Worm (Caenorhabditis elegans): ENCODE results near the gene ZK643.2.
A peak's percentile ranks its signal among the peaks of the same experiment; 100 is the strongest.

Gene ZK643.2

ce11 chrIII:8983135-8983534 lies 26.8 kb downstream of the ZK643.2 start:
- no peak for TF ChIP-seq sea-2 (GFP tag; optimal IDR thresholded peaks at IDR 0.05)
- peak; percentile 36 for TF ChIP-seq nhr-23 (tag; optimal IDR thresholded peaks at IDR 0.05)
- no peak for TF ChIP-seq unc-62 (GFP tag; optimal IDR thresholded peaks at IDR 0.05)
- TF ChIP-seq nhr-25 (tag; optimal IDR thresholded peaks at IDR 0.05) = peak; percentile 69
- no peak for TF ChIP-seq ceh-9 (tag; optimal IDR thresholded peaks at IDR 0.05)
- TF ChIP-seq nhr-43 (tag; optimal IDR thresholded peaks at IDR 0.05; ENCODE audit: poor library complexity, severe bottlenecking) = peak; percentile 16
- TF ChIP-seq ama-1 (optimal IDR thresholded peaks at IDR 0.05) = peak; percentile 32
- TF ChIP-seq nfya-1 (tag; optimal IDR thresholded peaks at IDR 0.05; ENCODE audit: insufficient read depth) = no peak
- no peak for TF ChIP-seq nhr-76 (tag; optimal IDR thresholded peaks at IDR 0.05)
- TF ChIP-seq lin-39 (tag; optimal IDR thresholded peaks at IDR 0.05) = peak; percentile 25

ce11 chrIII:8983811-8984210 lies 27.5 kb downstream of the ZK643.2 start:
- TF ChIP-seq nhr-25 (tag; optimal IDR thresholded peaks at IDR 0.05) (no peak), elt-3 (tag; optimal IDR thresholded peaks at IDR 0.05) (peak in 2 of 3 experiments; percentile 36 to 84), ztf-4 (tag; optimal IDR thresholded peaks at IDR 0.05) (no peak), elt-2 (tag; optimal IDR thresholded peaks at IDR 0.05) (peak; percentile 1), nhr-23 (tag; optimal IDR thresholded peaks at IDR 0.05) (peak; percentile 67), elt-1 (tag; optimal IDR thresholded peaks at IDR 0.05) (no peak), jun-1 (tag; optimal IDR thresholded peaks at IDR 0.05) (peak; percentile 35), skn-1 (tag; optimal IDR thresholded peaks at IDR 0.05) (peak; percentile 48), pqm-1 (tag; optimal IDR thresholded peaks at IDR 0.05) (peak; percentile 15), ama-1 (optimal IDR thresholded peaks at IDR 0.05) (peak; percentile 59), nhr-43 (tag; optimal IDR thresholded peaks at IDR 0.05; ENCODE audit: poor library complexity, severe bottlenecking) (peak; percentile 48), nhr-77 (tag; optimal IDR thresholded peaks at IDR 0.05) (no peak)

DNA sequence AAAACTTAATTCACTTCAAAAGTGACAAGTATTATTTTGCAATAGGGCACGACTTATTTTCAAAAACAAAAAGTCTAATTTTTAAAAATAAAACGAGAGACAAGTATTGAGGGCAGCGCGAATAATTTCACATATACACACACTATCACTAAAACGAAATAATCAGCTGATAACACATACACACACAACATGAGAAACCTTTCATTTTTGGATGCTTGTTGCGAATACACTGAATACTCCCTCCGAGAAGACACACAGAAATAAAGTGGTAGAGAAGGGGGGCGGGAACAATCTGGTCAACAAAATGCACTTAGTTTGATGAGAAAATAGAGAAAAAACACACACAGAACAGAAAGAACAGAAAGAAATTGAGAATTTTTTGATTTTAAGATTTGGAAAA lies 28.1 kb downstream of the ZK643.2 start:
- TF ChIP-seq elt-2 (tag; optimal IDR thresholded peaks at IDR 0.05) = peak; percentile 45
- TF ChIP-seq pqm-1 (tag; optimal IDR thresholded peaks at IDR 0.05) = peak; percentile 4
- TF ChIP-seq ceh-9 (tag; optimal IDR thresholded peaks at IDR 0.05) = no peak

DNA sequence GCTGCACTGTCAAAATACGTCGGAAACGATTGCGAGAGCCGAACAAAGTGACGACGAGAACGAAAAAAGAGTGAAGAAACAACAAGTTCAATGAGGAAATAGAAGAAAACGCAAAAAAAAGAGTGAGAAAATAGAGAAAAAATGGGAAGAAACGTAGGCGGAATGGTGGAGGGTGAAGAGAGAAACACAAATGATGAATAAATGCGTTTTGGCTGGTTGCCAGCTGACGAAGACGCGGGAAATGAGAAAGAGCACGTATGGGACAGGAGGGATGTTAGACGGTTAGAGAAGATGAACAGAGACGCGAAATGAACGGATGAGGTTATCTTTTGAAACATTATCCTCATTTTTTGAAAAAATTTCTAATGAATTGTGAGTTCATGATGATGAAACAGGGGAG lies 28.6 kb downstream of the ZK643.2 start:
- TF ChIP-seq nhr-25 (tag; optimal IDR thresholded peaks at IDR 0.05) (peak; percentile 54), ZK546.5 (tag; optimal IDR thresholded peaks at IDR 0.05) (no peak), lsy-12 (tag; optimal IDR thresholded peaks at IDR 0.05) (peak; percentile 11), nhr-76 (tag; optimal IDR thresholded peaks at IDR 0.05) (no peak), egl-5 (tag; optimal IDR thresholded peaks at IDR 0.05) (peak; percentile 86), elt-1 (tag; optimal IDR thresholded peaks at IDR 0.05) (no peak), mdl-1 (tag; optimal IDR thresholded peaks at IDR 0.05) (no peak), hmg-11 (tag; optimal IDR thresholded peaks at IDR 0.05) (peak; percentile 39), tbx-2 (tag; optimal IDR thresholded peaks at IDR 0.05) (peak; percentile 9), snpc-4 (tag; optimal IDR thresholded peaks at IDR 0.05) (peak; percentile 46), lin-15B (tag; optimal IDR thresholded peaks at IDR 0.05) (peak; percentile 32), fkh-10 (GFP tag; optimal IDR thresholded peaks at IDR 0.05) (peak; percentile 7), skn-1 (tag; optimal IDR thresholded peaks at IDR 0.05) (no peak), nhr-12 (tag; optimal IDR thresholded peaks at IDR 0.05) (no peak), sea-2 (GFP tag; optimal IDR thresholded peaks at IDR 0.05) (no peak), fkh-2 (tag; optimal IDR thresholded peaks at IDR 0.05) (no peak), R02D3.7 (tag; optimal IDR thresholded peaks at IDR 0.05) (peak; percentile 2), ceh-82 (tag; optimal IDR thresholded peaks at IDR 0.05) (no peak), pha-4 (tag; optimal IDR thresholded peaks at IDR 0.05) (peak; percentile 74), lin-39 (tag; optimal IDR thresholded peaks at IDR 0.05) (peak; percentile 61), elt-2 (tag; optimal IDR thresholded peaks at IDR 0.05) (peak; percentile 31), nhr-23 (tag; optimal IDR thresholded peaks at IDR 0.05) (peak; percentile 40), nfya-1 (tag; optimal IDR thresholded peaks at IDR 0.05; ENCODE audit: insufficient read depth) (peak; percentile 85), aly-2 (tag; optimal IDR thresholded peaks at IDR 0.05) (no peak), jun-1 (tag; optimal IDR thresholded peaks at IDR 0.05) (peak; percentile 38), ceh-16 (tag; optimal IDR thresholded peaks at IDR 0.05) (no peak), nhr-28 (tag; optimal IDR thresholded peaks at IDR 0.05) (no peak)

DNA sequence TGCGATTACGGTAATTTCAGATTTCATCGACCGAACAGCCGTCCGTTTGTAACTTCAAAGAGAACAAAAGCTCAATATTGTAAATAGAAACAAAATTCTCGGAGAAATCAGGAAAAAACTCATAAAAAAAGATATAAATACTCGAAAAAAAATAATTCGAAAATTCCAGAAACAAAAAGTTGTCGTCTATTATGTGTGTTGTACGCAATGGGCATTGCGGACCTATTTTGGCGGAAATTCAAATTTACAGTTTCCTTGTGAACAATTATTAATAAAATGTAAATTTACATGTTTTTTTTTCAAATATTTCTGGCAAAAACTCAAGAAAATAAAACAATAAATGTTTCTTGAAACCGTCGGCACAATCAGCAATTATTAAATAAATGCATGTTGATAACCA lies 29.1 kb downstream of the ZK643.2 start:
- no peak for TF ChIP-seq nhr-28 (tag; optimal IDR thresholded peaks at IDR 0.05)
- no peak for TF ChIP-seq daf-12 (tag; optimal IDR thresholded peaks at IDR 0.05)
- TF ChIP-seq skn-1 (tag; optimal IDR thresholded peaks at IDR 0.05) = no peak
- no peak for TF ChIP-seq mdl-1 (tag; optimal IDR thresholded peaks at IDR 0.05)
- no peak for TF ChIP-seq fkh-10 (GFP tag; optimal IDR thresholded peaks at IDR 0.05)
- TF ChIP-seq R02D3.7 (tag; optimal IDR thresholded peaks at IDR 0.05) = no peak
- TF ChIP-seq ztf-11 (tag; optimal IDR thresholded peaks at IDR 0.05) = no peak
- no peak for TF ChIP-seq aly-2 (tag; optimal IDR thresholded peaks at IDR 0.05)
- TF ChIP-seq hmg-11 (tag; optimal IDR thresholded peaks at IDR 0.05) = no peak
- no peak for TF ChIP-seq elt-2 (tag; optimal IDR thresholded peaks at IDR 0.05)
- no peak for TF ChIP-seq nhr-237 (tag; optimal IDR thresholded peaks at IDR 0.05)
- TF ChIP-seq nfya-1 (tag; optimal IDR thresholded peaks at IDR 0.05; ENCODE audit: insufficient read depth) = no peak
- no peak for TF ChIP-seq sea-2 (GFP tag; optimal IDR thresholded peaks at IDR 0.05)
- no peak for TF ChIP-seq jun-1 (tag; optimal IDR thresholded peaks at IDR 0.05)
- TF ChIP-seq mml-1 (tag; optimal IDR thresholded peaks at IDR 0.05) = no peak
- no peak for TF ChIP-seq fkh-2 (tag; optimal IDR thresholded peaks at IDR 0.05)
- no peak for TF ChIP-seq nhr-11 (tag; optimal IDR thresholded peaks at IDR 0.05)
